Worm (Caenorhabditis elegans): ENCODE data around the gene F08A7.1.

- TF ChIP-seq W03F9.2 (tag; optimal IDR thresholded peaks at IDR 0.05) (no peak), him-1 (tag; optimal IDR thresholded peaks at IDR 0.05) (no peak), dao-5 (tag; optimal IDR thresholded peaks at IDR 0.05) (no peak)
These were observed 34.8 kb downstream of the F08A7.1 start, which contains the start of gene F11E6.9 for ce11 chrIV:17475242-17475641.

Data from whole organism, L4/young adult.